Fruit fly (Drosophila melanogaster) whole organism, embryonic: Measurements from ENCODE around the gene Cdc7.

Experiments used
- ATbp ChIP-seq: fragments of 200-800 bp; sonication (Bioruptor generic); optimal IDR thresholded peaks from 2 replicates; lab custom pipeline; 2017; ENCODE audit warnings: missing biosample characterization, mild to moderate bottlenecking, missing genetic modification characterization, missing genetic modification reagents
- Adf1 ChIP-seq: fragments of 200-800 bp; sonication (Bioruptor generic); IDR thresholded peaks from 2 replicates; pipeline ENCODE4 v1.3.6; 2022; ENCODE audit warnings: missing biosample characterization, missing genetic modification characterization
- Asciz ChIP-seq: fragments of 200-800 bp; sonication (Bioruptor generic); optimal IDR thresholded peaks from 2 replicates; lab custom pipeline; 2017; ENCODE audit warnings: missing biosample characterization, mild to moderate bottlenecking, missing genetic modification characterization, missing genetic modification reagents
- Atf-2 ChIP-seq: fragments of 200-800 bp; sonication (Bioruptor generic); optimal IDR thresholded peaks from 2 replicates; lab custom pipeline; 2016; ENCODE audit warnings: missing biosample characterization, missing genetic modification characterization
- CG12659 ChIP-seq: fragments of 200-800 bp; sonication (Bioruptor generic); optimal IDR thresholded peaks from 3 replicates; lab custom pipeline; 2017; ENCODE audit warnings: mild to moderate bottlenecking, missing biosample characterization, missing genetic modification reagents, missing genetic modification characterization
- CG15011 ChIP-seq: fragments of 200-800 bp; sonication (Bioruptor generic); optimal IDR thresholded peaks from 3 replicates; lab custom pipeline; 2018; ENCODE audit warnings: missing biosample characterization, mild to moderate bottlenecking, missing genetic modification characterization
- CG15479 ChIP-seq: fragments of 200-800 bp; sonication (Bioruptor generic); optimal IDR thresholded peaks from 3 replicates; lab custom pipeline; 2019; ENCODE audit warnings: missing biosample characterization, mild to moderate bottlenecking, missing genetic modification characterization, moderate library complexity
- CG15601 ChIP-seq: fragments of 200-800 bp; sonication (Bioruptor generic); optimal IDR thresholded peaks from 3 replicates; lab custom pipeline; 2019; ENCODE audit warnings: missing biosample characterization, mild to moderate bottlenecking, missing genetic modification characterization, moderate library complexity
- CG1603 ChIP-seq: fragments of 200-800 bp; sonication (Bioruptor generic); optimal IDR thresholded peaks from 2 replicates; lab custom pipeline; 2019; ENCODE audit warnings: missing biosample characterization, mild to moderate bottlenecking, missing genetic modification characterization, moderate library complexity
- CG16813 ChIP-seq: fragments of 200-800 bp; sonication (Bioruptor generic); IDR thresholded peaks from 3 replicates; pipeline ENCODE4 v1.3.6; 2022; ENCODE audit warnings: missing biosample characterization, missing genetic modification characterization; ENCODE audit not compliant: partially characterized antibody
- CG17385 ChIP-seq: fragments of 200-800 bp; sonication (Bioruptor generic); optimal IDR thresholded peaks from 3 replicates; lab custom pipeline; 2018; ENCODE audit warnings: missing biosample characterization, mild to moderate bottlenecking, missing genetic modification characterization
- CG17568 ChIP-seq: fragments of 200-800 bp; sonication (Bioruptor generic); optimal IDR thresholded peaks from 2 replicates; lab custom pipeline; 2018; ENCODE audit warnings: missing biosample characterization, mild to moderate bottlenecking, missing genetic modification characterization, moderate library complexity
- CG17612 ChIP-seq: fragments of 200-800 bp; sonication (Bioruptor generic); IDR thresholded peaks from 2 replicates; pipeline ENCODE4 v1.3.6; 2022; ENCODE audit warnings: missing biosample characterization, missing genetic modification characterization
- CG2129 ChIP-seq: fragments of 200-800 bp; sonication (Bioruptor generic); IDR thresholded peaks from 2 replicates; pipeline ENCODE4 v1.3.6; 2022; ENCODE audit warnings: missing biosample characterization, missing genetic modification characterization; ENCODE audit not compliant: partially characterized antibody
- CG2889 ChIP-seq: fragments of 200-800 bp; sonication (Bioruptor generic); IDR thresholded peaks from 3 replicates; pipeline ENCODE4 v1.3.6; 2022; ENCODE audit warnings: missing biosample characterization, missing genetic modification characterization
- CG30020 ChIP-seq: fragments of 200-800 bp; optimal IDR thresholded peaks from 2 replicates; lab custom pipeline; 2019; ENCODE audit warnings: missing biosample characterization, mild to moderate bottlenecking, missing genetic modification characterization, moderate library complexity
- CG30403 ChIP-seq: fragments of 200-800 bp; sonication (Bioruptor generic); optimal IDR thresholded peaks from 3 replicates; lab custom pipeline; 2016; ENCODE audit warnings: missing biosample characterization, missing genetic modification characterization
- CG31365 ChIP-seq: fragments of 200-800 bp; sonication (Bioruptor generic); optimal IDR thresholded peaks from 2 replicates; lab custom pipeline; 2018; ENCODE audit warnings: missing biosample characterization, mild to moderate bottlenecking, missing genetic modification characterization
- CG32532 ChIP-seq: fragments of 200-800 bp; sonication (Bioruptor generic); IDR thresholded peaks from 2 replicates; pipeline ENCODE4 v1.3.6; 2022; ENCODE audit warnings: missing biosample characterization, missing genetic modification characterization
- CG34422 ChIP-seq: fragments of 200-800 bp; sonication (Bioruptor generic); IDR thresholded peaks from 3 replicates; pipeline ENCODE4 v1.3.6; 2022; ENCODE audit warnings: missing biosample characterization, missing genetic modification characterization
- CG3847 ChIP-seq: fragments of 200-800 bp; sonication (Bioruptor generic); IDR thresholded peaks from 2 replicates; pipeline ENCODE4 v1.3.6; 2022; ENCODE audit warnings: missing biosample characterization, missing genetic modification characterization
- CG4424 ChIP-seq: fragments of 200-800 bp; sonication (Bioruptor generic); optimal IDR thresholded peaks from 3 replicates; lab custom pipeline; 2016; ENCODE audit warnings: missing biosample characterization, missing genetic modification characterization
- CG7271 ChIP-seq: fragments of 200-800 bp; sonication (Bioruptor generic); optimal IDR thresholded peaks from 2 replicates; lab custom pipeline; 2018; ENCODE audit warnings: missing biosample characterization, mild to moderate bottlenecking, missing genetic modification characterization, moderate library complexity
- CG7556 ChIP-seq: fragments of 200-800 bp; sonication (Bioruptor generic); optimal IDR thresholded peaks from 2 replicates; lab custom pipeline; 2017; ENCODE audit warnings: missing biosample characterization, mild to moderate bottlenecking, missing genetic modification characterization
- CG7839 ChIP-seq: fragments of 200-800 bp; sonication (Bioruptor generic); optimal IDR thresholded peaks from 3 replicates; lab custom pipeline; 2018; ENCODE audit warnings: missing biosample characterization, mild to moderate bottlenecking, missing genetic modification characterization, moderate library complexity
- CG7987 ChIP-seq: fragments of 200-800 bp; sonication (Bioruptor generic); optimal IDR thresholded peaks from 2 replicates; lab custom pipeline; 2018; ENCODE audit warnings: missing biosample characterization, mild to moderate bottlenecking, missing genetic modification characterization, moderate library complexity
- CG8089 ChIP-seq: fragments of 200-800 bp; sonication (Bioruptor generic); optimal IDR thresholded peaks from 3 replicates; lab custom pipeline; 2016; ENCODE audit warnings: missing biosample characterization, missing genetic modification characterization
- CG8290 ChIP-seq, 3 experiments: fragments of 200-800 bp; sonication (Bioruptor generic); optimal IDR thresholded peaks; 2 replicates each; lab custom pipeline; 2016 to 2019; ENCODE audit warnings: missing biosample characterization in 3 of 3, missing genetic modification characterization in 3 of 3, mild to moderate bottlenecking in 2 of 3, moderate library complexity in 1 of 3
- Dbx ChIP-seq: fragments of 200-800 bp; sonication (Bioruptor generic); IDR thresholded peaks from 3 replicates; pipeline ENCODE4 v1.3.6; 2022; ENCODE audit warnings: missing biosample characterization, missing genetic modification characterization
- Dek ChIP-seq: fragments of 200-800 bp; sonication (Bioruptor generic); optimal IDR thresholded peaks from 3 replicates; lab custom pipeline; 2019; ENCODE audit warnings: missing biosample characterization, mild to moderate bottlenecking, missing genetic modification characterization, moderate library complexity
- Hr39 ChIP-seq: fragments of >200 bp; optimal IDR thresholded peaks from 2 replicates; lab custom pipeline; 2017
- Optix ChIP-seq: fragments of 200-800 bp; sonication (Bioruptor generic); IDR thresholded peaks from 3 replicates; pipeline ENCODE4 v1.3.6; 2022; ENCODE audit warnings: missing biosample characterization, missing genetic modification characterization
- PHDP ChIP-seq: fragments of 200-800 bp; sonication (Bioruptor generic); optimal IDR thresholded peaks from 3 replicates; lab custom pipeline; 2018; ENCODE audit warnings: missing biosample characterization, mild to moderate bottlenecking, missing genetic modification characterization, moderate library complexity
- Sox100B ChIP-seq: fragments of 200-800 bp; sonication (Bioruptor generic); optimal IDR thresholded peaks from 3 replicates; lab custom pipeline; 2018; ENCODE audit warnings: missing biosample characterization, mild to moderate bottlenecking, missing genetic modification characterization
- ato ChIP-seq: fragments of 200-800 bp; sonication (Bioruptor generic); IDR thresholded peaks from 2 replicates; pipeline ENCODE4 v1.3.6; 2022; ENCODE audit warnings: missing biosample characterization, missing genetic modification characterization; ENCODE audit not compliant: partially characterized antibody
- dmrt11E ChIP-seq: fragments of 200-800 bp; sonication (Bioruptor generic); optimal IDR thresholded peaks from 3 replicates; lab custom pipeline; 2018; ENCODE audit warnings: missing biosample characterization, mild to moderate bottlenecking, missing genetic modification characterization, moderate library complexity
- dpn ChIP-seq, 2 experiments: fragments of 200-800 bp; sonication (Bioruptor generic); optimal IDR thresholded peaks; 3 replicates each; lab custom pipeline; 2016; ENCODE audit warnings: missing biosample characterization in 2 of 2, missing genetic modification characterization in 2 of 2
- exex ChIP-seq: fragments of 200-800 bp; sonication (Bioruptor generic); optimal IDR thresholded peaks from 4 replicates; lab custom pipeline; 2018; ENCODE audit warnings: missing biosample characterization, mild to moderate bottlenecking, missing genetic modification characterization, moderate library complexity
- p53 ChIP-seq: fragments of 200-800 bp; sonication (Bioruptor generic); optimal IDR thresholded peaks from 2 replicates; lab custom pipeline; 2016; ENCODE audit warnings: missing biosample characterization, missing genetic modification characterization
- pzg ChIP-seq: fragments of 200-800 bp; sonication (Bioruptor generic); optimal IDR thresholded peaks from 3 replicates; lab custom pipeline; 2018; ENCODE audit warnings: missing biosample characterization, mild to moderate bottlenecking, missing genetic modification characterization, moderate library complexity
- sc ChIP-seq, 3 experiments: fragments of >200 bp in 2 of 3; fragments of 200-800 bp in 1 of 3; sonication (Bioruptor generic) in 1 of 3; optimal IDR thresholded peaks; 2 replicates in 2 of 3; 3 replicates in 1 of 3; lab custom pipeline; 2017; ENCODE audit warnings: mild to moderate bottlenecking in 1 of 3, missing biosample characterization in 1 of 3, missing genetic modification characterization in 1 of 3, missing genetic modification reagents in 1 of 3
- scrt ChIP-seq: fragments of 200-800 bp; sonication (Bioruptor generic); optimal IDR thresholded peaks from 2 replicates; lab custom pipeline; 2018; ENCODE audit warnings: missing biosample characterization, mild to moderate bottlenecking, missing genetic modification characterization, moderate library complexity
- seq ChIP-seq: fragments of 200-800 bp; sonication (Bioruptor generic); IDR thresholded peaks from 2 replicates; pipeline ENCODE4 v1.3.6; 2022; ENCODE audit warnings: missing biosample characterization, missing genetic modification characterization
- sim ChIP-seq: fragments of 200-800 bp; sonication (Bioruptor generic); IDR thresholded peaks from 2 replicates; pipeline ENCODE4 v1.3.6; 2022; ENCODE audit warnings: missing biosample characterization, missing genetic modification characterization
- sug ChIP-seq: fragments of 200-800 bp; optimal IDR thresholded peaks from 2 replicates; lab custom pipeline; 2019; ENCODE audit warnings: missing biosample characterization, mild to moderate bottlenecking, missing genetic modification characterization, moderate library complexity
- toy ChIP-seq: fragments of 200-800 bp; sonication (Bioruptor generic); IDR thresholded peaks from 2 replicates; pipeline ENCODE4 v1.3.6; 2022; ENCODE audit warnings: missing biosample characterization, missing genetic modification characterization
- vfl ChIP-seq: fragments of 200-800 bp; sonication (Bioruptor generic); optimal IDR thresholded peaks from 2 replicates; lab custom pipeline; 2016; ENCODE audit warnings: missing biosample characterization, missing genetic modification characterization
- vnd ChIP-seq: fragments of 200-800 bp; sonication (Bioruptor generic); IDR thresholded peaks from 3 replicates; pipeline ENCODE4 v1.3.6; 2022; ENCODE audit warnings: missing biosample characterization, missing genetic modification characterization; ENCODE audit not compliant: partially characterized antibody

Cdc7 gene

dm6 chrX:6699255-6699885 is 45.0 kb downstream of the Cdc7 start, which contains the start of gene CG14441 (continued):
- TF ChIP-seq CG17612: no peak
- peak; percentile 19 for TF ChIP-seq ATbp
- TF ChIP-seq Dek (tag; lab: Kevin White, UChicago): peak; percentile 52
- TF ChIP-seq CG4424 (GFP tag; lab: Kevin White, UChicago): peak; percentile 16
- TF ChIP-seq CG17385 (GFP tag; lab: Kevin White, UChicago): peak; percentile 57
- peak; percentile 32; the same call in 1 of the 3 replicates for TF ChIP-seq Dbx (GFP tag; lab: Robert Waterston, UW)
- no peak for TF ChIP-seq Hr39 (lab: Kevin White, UChicago)
- TF ChIP-seq p53 (GFP tag; lab: Kevin White, UChicago): peak; percentile 93
- TF ChIP-seq CG17568 (GFP tag; lab: Kevin White, UChicago): peak; percentile 82
- TF ChIP-seq CG32532: peak; percentile 63
- peak; percentile 100 for TF ChIP-seq CG2129 (GFP tag; lab: Robert Waterston, UW)
- peak; percentile 32 for TF ChIP-seq Atf-2 (GFP tag; lab: Kevin White, UChicago)
- TF ChIP-seq CG30403 (GFP tag; lab: Kevin White, UChicago): peak; percentile 13
- TF ChIP-seq CG12659 (GFP tag; lab: Kevin White, UChicago): peak; percentile 35
- peak; percentile 34 for TF ChIP-seq vfl (GFP tag; lab: Kevin White, UChicago)
- TF ChIP-seq Adf1 (GFP tag; lab: Robert Waterston, UW): peak; percentile 41; the same call in 1 of the 2 replicates
- TF ChIP-seq sim: no peak
- peak; percentile 18 for TF ChIP-seq Asciz
- peak; percentile 67 for TF ChIP-seq scrt (GFP tag; lab: Kevin White, UChicago)
- TF ChIP-seq PHDP (tag; lab: Kevin White, UChicago): peak; percentile 67
- TF ChIP-seq CG2889 (GFP tag; lab: Robert Waterston, UW): no peak
- TF ChIP-seq CG8290 (GFP tag; optimal IDR thresholded peaks at IDR 0.05; lab: Kevin White, UChicago): no peak
- TF ChIP-seq CG8290 (tag; optimal IDR thresholded peaks at IDR 0.05; lab: Kevin White, UChicago): peak; percentile 1 to 55
- TF ChIP-seq CG30020: peak; percentile 6
- TF ChIP-seq CG3847 (GFP tag; lab: Robert Waterston, UW): no peak
- 0 out of 2 replicates have a peak, but pooled peaks have one; percentile 27 for TF ChIP-seq toy (GFP tag; lab: Robert Waterston, UW)
- TF ChIP-seq Optix (GFP tag; lab: Robert Waterston, UW): no peak
- peak; percentile 98 for TF ChIP-seq vnd
- peak; percentile 5 to 21 for TF ChIP-seq dpn (GFP tag; optimal IDR thresholded peaks at IDR 0.05; lab: Kevin White, UChicago)
- peak; percentile 23 for TF ChIP-seq CG31365 (tag; lab: Kevin White, UChicago)
- peak; percentile 32 for TF ChIP-seq CG15011
- TF ChIP-seq CG7987: peak; percentile 25
- peak; percentile 32 for TF ChIP-seq CG1603
- TF ChIP-seq CG7839 (tag; lab: Kevin White, UChicago): peak; percentile 44
- TF ChIP-seq Sox100B: peak; percentile 56
- TF ChIP-seq CG7556 (GFP tag; lab: Kevin White, UChicago): peak; percentile 43
- TF ChIP-seq seq (GFP tag; lab: Robert Waterston, UW): peak; percentile 27; the same call in 1 of the 2 replicates
- peak; percentile 78 for TF ChIP-seq CG15479 (GFP tag; lab: Kevin White, UChicago)
- TF ChIP-seq exex: peak; percentile 49
- peak; percentile 65; the same call in 1 of the 3 replicates for TF ChIP-seq CG34422 (GFP tag; lab: Robert Waterston, UW)
- TF ChIP-seq CG15601 (tag; lab: Kevin White, UChicago): peak; percentile 12
- TF ChIP-seq ato (GFP tag; lab: Robert Waterston, UW): peak; percentile 92
- TF ChIP-seq sug (tag; lab: Kevin White, UChicago): peak; percentile 53
- TF ChIP-seq sc (optimal IDR thresholded peaks at IDR 0.05; lab: Kevin White, UChicago): no peak
- TF ChIP-seq sc (GFP tag; optimal IDR thresholded peaks at IDR 0.05; lab: Kevin White, UChicago): peak; percentile 1
- TF ChIP-seq dmrt11E (tag; lab: Kevin White, UChicago): peak; percentile 17
- TF ChIP-seq CG8089 (GFP tag; lab: Kevin White, UChicago): peak; percentile 26
- peak; percentile 13 for TF ChIP-seq CG7271 (tag; lab: Kevin White, UChicago)
- peak; percentile 98 for TF ChIP-seq CG16813 (GFP tag; lab: Robert Waterston, UW)
- peak; percentile 10 for TF ChIP-seq pzg (GFP tag; lab: Kevin White, UChicago)
